Fruit fly (Drosophila melanogaster): Measurements from ENCODE around the gene CG6700.

- TF ChIP-seq usp (GFP tag; optimal IDR thresholded peaks at IDR 0.05), result no peak
- TF ChIP-seq pan (optimal IDR thresholded peaks at IDR 0.05), result no peak
- TF ChIP-seq psq (optimal IDR thresholded peaks at IDR 0.05), result no peak
- TF ChIP-seq Dll (optimal IDR thresholded peaks at IDR 0.05), result no peak
- TF ChIP-seq EcR (GFP tag; optimal IDR thresholded peaks at IDR 0.05), result no peak
- no peak for TF ChIP-seq CG8478 (optimal IDR thresholded peaks at IDR 0.05)
Measured at dm6 chr2L:10795731-10796130, 46.7 kb downstream of the CG6700 start.
